Worm (Caenorhabditis elegans): ENCODE measurements around the gene F09D12.2.

ce11 chrIV:3444614-3445013 is 613 bp upstream of the F09D12.2 start, which contains the start of gene F58E2.5:
- TF ChIP-seq ces-1 (GFP tag; optimal IDR thresholded peaks at IDR 0.05), result no peak
- no peak for TF ChIP-seq nhr-237 (tag; optimal IDR thresholded peaks at IDR 0.05)
- no peak for TF ChIP-seq sem-2 (GFP tag; optimal IDR thresholded peaks at IDR 0.05)

Measured in whole organism, mixed stage, embryonic.